Worm (Caenorhabditis elegans): ENCODE results near the gene F44D12.8.

DNA sequence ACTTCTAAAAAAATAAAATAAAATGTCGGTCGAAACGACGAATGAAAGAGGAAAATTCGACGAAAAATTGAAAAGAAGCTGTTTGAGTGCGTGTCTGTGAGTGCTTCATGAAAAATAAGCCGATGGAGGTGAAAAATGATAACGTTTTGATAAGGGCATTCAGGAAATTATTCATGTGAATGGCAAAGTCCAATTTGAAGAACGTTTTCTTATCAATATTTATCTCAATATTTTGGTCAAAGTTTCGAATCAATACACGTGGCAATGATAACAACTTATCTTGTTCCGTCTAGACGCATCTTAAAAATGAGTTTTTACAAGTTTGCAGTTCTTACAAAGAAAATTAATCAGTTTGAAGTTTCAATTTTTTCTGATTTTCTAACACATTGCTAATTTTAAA lies 36.1 kb downstream of the F44D12.8 start:
- no peak for TF ChIP-seq cog-1 (tag; optimal IDR thresholded peaks at IDR 0.05)
- no peak for TF ChIP-seq ztf-23 (GFP tag; IDR thresholded peaks at IDR 0.05)
- TF ChIP-seq T22C8.4 (GFP tag; IDR thresholded peaks at IDR 0.05) = no peak
- TF ChIP-seq klf-2 (GFP tag; conservative IDR thresholded peaks at IDR 0.05) = no peak
